Worm (Caenorhabditis elegans) whole organism, L3 larva: ENCODE results near the gene C28D4.7.
A peak's percentile ranks its signal among the peaks of the same experiment; 100 is the strongest.

Experiments used
- R02D3.7 ChIP-seq: fragments of 150-350 bp; optimal IDR thresholded peaks from 2 replicates; lab custom pipeline; 2014; ENCODE audit warnings: missing biosample characterization, missing genetic modification characterization
- ZK546.5 ChIP-seq: sonication (generic microtip); optimal IDR thresholded peaks from 2 replicates; lab custom pipeline; 2017; ENCODE audit warnings: missing biosample characterization, missing genetic modification characterization
- aly-2 ChIP-seq: fragments of 150-350 bp; optimal IDR thresholded peaks from 2 replicates; lab custom pipeline; 2014; ENCODE audit warnings: missing biosample characterization, missing genetic modification characterization
- ama-1 ChIP-seq: fragments of 150-350 bp; optimal IDR thresholded peaks from 2 replicates; lab custom pipeline; 2018
- ceh-16 ChIP-seq: sonication (generic microtip); optimal IDR thresholded peaks from 2 replicates; lab custom pipeline; 2017; ENCODE audit warnings: missing biosample characterization, missing genetic modification characterization
- ceh-28 ChIP-seq: fragments of 150-350 bp; optimal IDR thresholded peaks from 2 replicates; lab custom pipeline; 2014; ENCODE audit warnings: missing biosample characterization, missing genetic modification reagents, missing genetic modification characterization
- ceh-9 ChIP-seq: sonication (generic microtip); optimal IDR thresholded peaks from 2 replicates; lab custom pipeline; 2018; ENCODE audit warnings: missing biosample characterization, missing genetic modification characterization
- daf-12 ChIP-seq: fragments of 150-350 bp; optimal IDR thresholded peaks from 2 replicates; lab custom pipeline; 2014; ENCODE audit warnings: missing biosample characterization, missing genetic modification reagents, missing genetic modification characterization
- egl-5 ChIP-seq: fragments of 150-350 bp; optimal IDR thresholded peaks from 2 replicates; lab custom pipeline; 2017; ENCODE audit warnings: missing biosample characterization, missing genetic modification reagents, missing genetic modification characterization, inconsistent platforms
- elt-1 ChIP-seq: fragments of 150-350 bp; optimal IDR thresholded peaks from 2 replicates; lab custom pipeline; 2014; ENCODE audit warnings: missing biosample characterization, missing genetic modification characterization
- elt-2 ChIP-seq: sonication (generic microtip); optimal IDR thresholded peaks from 2 replicates; lab custom pipeline; 2016; ENCODE audit warnings: missing genetic modification reagents, mild to moderate bottlenecking, missing genetic modification characterization, missing compliant biosample characterization
- elt-3 ChIP-seq, 3 experiments: fragments of 150-350 bp in 1 of 3; sonication (generic microtip) in 2 of 3; optimal IDR thresholded peaks; 2 replicates in 2 of 3; 4 replicates in 1 of 3; lab custom pipeline; 2014 to 2017; ENCODE audit warnings: missing biosample characterization in 3 of 3, missing genetic modification characterization in 3 of 3
- eor-1 ChIP-seq, 2 experiments: fragments of 150-350 bp; optimal IDR thresholded peaks; 2 replicates each; lab custom pipeline; 2014 to 2018; ENCODE audit warnings: missing biosample characterization in 2 of 2, missing genetic modification characterization in 2 of 2
- fkh-2 ChIP-seq: fragments of 150-350 bp; optimal IDR thresholded peaks from 2 replicates; lab custom pipeline; 2014; ENCODE audit warnings: missing biosample characterization, missing genetic modification reagents, missing genetic modification characterization
- fos-1 ChIP-seq: fragments of 150-350 bp; optimal IDR thresholded peaks from 2 replicates; lab custom pipeline; 2014; ENCODE audit warnings: missing biosample characterization, missing genetic modification characterization
- hmg-11 ChIP-seq: sonication (generic microtip); optimal IDR thresholded peaks from 2 replicates; lab custom pipeline; 2016; ENCODE audit warnings: missing genetic modification characterization, missing compliant biosample characterization
- jun-1 ChIP-seq: fragments of 150-350 bp; optimal IDR thresholded peaks from 2 replicates; lab custom pipeline; 2014; ENCODE audit warnings: missing biosample characterization, missing genetic modification reagents, missing genetic modification characterization
- lin-15B ChIP-seq: fragments of 150-350 bp; optimal IDR thresholded peaks from 2 replicates; lab custom pipeline; 2014; ENCODE audit warnings: missing biosample characterization, missing genetic modification characterization
- lin-39 ChIP-seq: fragments of 150-350 bp; optimal IDR thresholded peaks from 2 replicates; lab custom pipeline; 2018; ENCODE audit warnings: missing biosample characterization, missing genetic modification reagents, missing genetic modification characterization
- lsy-12 ChIP-seq: sonication (generic microtip); optimal IDR thresholded peaks from 2 replicates; lab custom pipeline; 2016; ENCODE audit warnings: mild to moderate bottlenecking, missing genetic modification characterization, missing compliant biosample characterization
- mdl-1 ChIP-seq: fragments of 150-350 bp; optimal IDR thresholded peaks from 2 replicates; lab custom pipeline; 2014; ENCODE audit warnings: missing biosample characterization, missing genetic modification characterization
- mml-1 ChIP-seq: fragments of 150-350 bp; sonication (generic microtip); optimal IDR thresholded peaks from 3 replicates; lab custom pipeline; 2014; ENCODE audit warnings: missing biosample characterization, missing genetic modification characterization
- nfya-1 ChIP-seq: sonication (generic microtip); optimal IDR thresholded peaks from 2 replicates; lab custom pipeline; 2017; ENCODE audit warnings: missing genetic modification characterization, mild to moderate bottlenecking, missing compliant biosample characterization, antibody characterized with exemption, moderate library complexity; ENCODE audit not compliant: insufficient read depth
- nhr-11 ChIP-seq: fragments of 150-350 bp; optimal IDR thresholded peaks from 2 replicates; lab custom pipeline; 2014; ENCODE audit warnings: missing biosample characterization, missing genetic modification characterization
- nhr-12 ChIP-seq: fragments of 150-350 bp; optimal IDR thresholded peaks from 2 replicates; lab custom pipeline; 2014; ENCODE audit warnings: missing biosample characterization, missing genetic modification characterization
- nhr-23 ChIP-seq: fragments of 150-350 bp; optimal IDR thresholded peaks from 2 replicates; lab custom pipeline; 2014; ENCODE audit warnings: missing biosample characterization, missing genetic modification reagents, missing genetic modification characterization
- nhr-237 ChIP-seq: fragments of 150-350 bp; optimal IDR thresholded peaks from 2 replicates; lab custom pipeline; 2014; ENCODE audit warnings: missing biosample characterization, missing genetic modification characterization
- nhr-25 ChIP-seq: sonication (generic microtip); optimal IDR thresholded peaks from 2 replicates; lab custom pipeline; 2017; ENCODE audit warnings: missing biosample characterization, missing genetic modification characterization
- nhr-28 ChIP-seq: fragments of 150-350 bp; optimal IDR thresholded peaks from 2 replicates; lab custom pipeline; 2014; ENCODE audit warnings: missing biosample characterization, missing genetic modification characterization
- nhr-43 ChIP-seq: sonication (generic microtip); optimal IDR thresholded peaks from 2 replicates; lab custom pipeline; 2016; ENCODE audit warnings: mild to moderate bottlenecking, missing genetic modification characterization, missing compliant biosample characterization; ENCODE audit not compliant: poor library complexity, severe bottlenecking
- nhr-67 ChIP-seq: fragments of 150-350 bp; optimal IDR thresholded peaks from 2 replicates; lab custom pipeline; 2014; ENCODE audit warnings: missing biosample characterization, missing genetic modification characterization
- nhr-76 ChIP-seq: fragments of 150-350 bp; sonication (generic microtip); optimal IDR thresholded peaks from 5 replicates; lab custom pipeline; 2014; ENCODE audit warnings: missing biosample characterization, missing genetic modification characterization
- pha-4 ChIP-seq: fragments of 150-350 bp; optimal IDR thresholded peaks from 2 replicates; lab custom pipeline; 2014; ENCODE audit warnings: missing biosample characterization, missing genetic modification reagents, missing genetic modification characterization
- pqm-1 ChIP-seq: fragments of 150-350 bp; optimal IDR thresholded peaks from 2 replicates; lab custom pipeline; 2017; ENCODE audit warnings: missing biosample characterization, missing genetic modification characterization, inconsistent platforms
- sea-2 ChIP-seq: fragments of 150-350 bp; sonication (generic microtip); optimal IDR thresholded peaks from 4 replicates; lab custom pipeline; 2014; ENCODE audit warnings: missing biosample characterization, missing genetic modification reagents, missing genetic modification characterization
- skn-1 ChIP-seq: fragments of 150-350 bp; optimal IDR thresholded peaks from 2 replicates; lab custom pipeline; 2014; ENCODE audit warnings: missing biosample characterization, missing genetic modification characterization
- snpc-4 ChIP-seq: fragments of 150-350 bp; optimal IDR thresholded peaks from 2 replicates; lab custom pipeline; 2014; ENCODE audit warnings: missing biosample characterization, missing genetic modification characterization
- tbx-2 ChIP-seq: sonication (generic microtip); optimal IDR thresholded peaks from 2 replicates; lab custom pipeline; 2016; ENCODE audit warnings: mild to moderate bottlenecking, missing genetic modification characterization, missing compliant biosample characterization
- unc-62 ChIP-seq: fragments of 150-350 bp; sonication (generic microtip); optimal IDR thresholded peaks from 4 replicates; lab custom pipeline; 2014; ENCODE audit warnings: missing biosample characterization, missing genetic modification reagents, missing genetic modification characterization
- zag-1 ChIP-seq: fragments of 150-350 bp; optimal IDR thresholded peaks from 2 replicates; lab custom pipeline; 2014; ENCODE audit warnings: missing biosample characterization, missing genetic modification characterization

C28D4.7 gene

DNA sequence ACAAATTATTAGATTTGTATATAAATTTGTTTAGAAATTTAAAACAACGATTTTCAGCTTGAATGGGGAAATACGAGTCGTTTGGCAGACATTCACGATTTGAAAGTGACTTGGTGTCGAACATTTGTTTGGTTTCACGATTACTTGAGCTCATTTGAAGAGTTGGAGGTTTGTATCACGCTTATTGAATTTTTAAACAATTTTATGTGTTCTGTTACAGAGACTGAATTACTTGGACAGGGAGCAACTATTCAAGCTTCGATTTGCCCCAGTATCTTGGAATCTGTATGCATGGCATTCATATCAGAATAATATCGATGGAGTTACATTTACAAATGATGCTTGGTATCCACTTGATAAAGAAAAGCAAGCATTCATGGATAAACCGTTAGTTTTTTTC is 15.7 kb downstream of the C28D4.7 start:
- TF ChIP-seq daf-12 (tag; lab: Kevin White, UChicago), result no peak
- no peak for TF ChIP-seq ceh-16
- TF ChIP-seq egl-5 (tag; lab: Kevin White, UChicago), result no peak
- TF ChIP-seq ceh-9 (tag; lab: Kevin White, UChicago), result no peak
- TF ChIP-seq pqm-1 (tag; lab: Kevin White, UChicago), result no peak
- no peak for TF ChIP-seq nhr-237 (tag; lab: Kevin White, UChicago)
- no peak for TF ChIP-seq lin-15B (tag; lab: Kevin White, UChicago)
- TF ChIP-seq hmg-11, result no peak

DNA sequence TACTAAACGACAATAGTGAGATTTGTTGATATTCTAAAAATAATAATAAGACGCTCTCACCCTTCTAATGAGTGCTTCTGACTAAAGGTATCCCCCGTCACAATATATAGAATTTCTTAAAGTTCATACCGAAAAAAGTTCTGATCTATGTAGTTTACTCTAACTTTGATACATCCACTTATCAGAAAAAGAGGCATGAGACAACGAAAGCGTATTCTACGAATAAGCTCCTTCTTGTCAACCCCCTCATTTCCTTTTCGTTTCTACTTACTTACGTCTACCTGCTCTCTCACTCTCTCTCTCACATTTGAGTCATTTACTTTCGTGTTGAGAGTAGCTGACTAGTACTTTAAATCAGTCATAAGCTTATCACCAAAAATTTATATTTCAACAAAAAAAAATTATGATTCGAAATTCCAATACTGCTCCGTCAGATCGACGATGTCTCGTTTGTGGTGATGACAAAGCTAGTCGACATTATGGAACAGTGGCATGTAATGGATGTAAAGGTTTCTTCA is 17.4 kb downstream of the C28D4.7 start:
- TF ChIP-seq nhr-11, result peak; percentile 66
- no peak for TF ChIP-seq nhr-237 (tag; lab: Kevin White, UChicago)

- TF ChIP-seq snpc-4 (tag; lab: Kevin White, UChicago), result no peak
These were observed 18.0 kb downstream of the C28D4.7 start, which contains the start of the genes nhr-138 and C28D4.18 for ce11 chrIV:9724948-9725347. Gene nhr-138, plus strand, starts transcription at chrIV:9725251. Gene C28D4.18, plus strand, starts transcription at chrIV:9725280.

DNA sequence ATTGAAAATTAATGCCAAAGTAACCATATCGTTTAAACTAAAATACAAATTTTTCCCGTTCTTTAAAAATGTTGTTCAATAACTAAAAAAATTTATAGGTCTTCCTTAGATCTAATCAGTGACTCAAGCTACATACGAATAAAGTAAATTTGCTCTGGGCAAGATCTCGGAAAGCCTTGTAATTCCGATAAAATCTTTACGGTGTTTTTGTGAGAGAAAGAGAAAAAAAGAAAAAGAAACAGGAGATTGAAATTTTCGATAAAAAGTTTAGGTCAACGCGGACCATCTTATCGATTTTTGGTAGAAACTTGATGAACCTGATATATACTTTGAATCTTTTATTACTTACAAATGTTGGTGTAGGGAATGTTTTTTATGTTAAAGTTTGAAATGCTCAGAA is 19.8 kb downstream of the C28D4.7 start:
- TF ChIP-seq fkh-2 (tag; lab: Kevin White, UChicago) (no peak), ceh-28 (tag; lab: Kevin White, UChicago) (peak; percentile 26), elt-1 (tag; lab: Kevin White, UChicago) (peak; percentile 92), nhr-23 (peak; percentile 75), fos-1 (tag; lab: Kevin White, UChicago) (no peak), eor-1 (tag; optimal IDR thresholded peaks at IDR 0.05; lab: Kevin White, UChicago) (no peak), skn-1 (no peak), ZK546.5 (tag; lab: Kevin White, UChicago) (no peak)
- TF ChIP-seq, all 47 proteins: peak for 3

- no peak for TF ChIP-seq fos-1 (tag; lab: Kevin White, UChicago)
- no peak for TF ChIP-seq daf-12 (tag; lab: Kevin White, UChicago)
- TF ChIP-seq snpc-4 (tag; lab: Kevin White, UChicago), result peak; percentile 32
- peak; percentile 68 for TF ChIP-seq hmg-11
- no peak for TF ChIP-seq fkh-2 (tag; lab: Kevin White, UChicago)
- TF ChIP-seq ama-1 (lab: Kevin White, UChicago), result peak; percentile 86
- TF ChIP-seq mml-1 (tag; lab: Kevin White, UChicago), result no peak
- peak; percentile 90 for TF ChIP-seq pha-4 (tag; lab: Kevin White, UChicago)
- no peak for TF ChIP-seq lsy-12 (tag; lab: Kevin White, UChicago)
- peak; percentile 77 for TF ChIP-seq elt-2 (tag; lab: Kevin White, UChicago)
- peak; percentile 23 for TF ChIP-seq elt-1 (tag; lab: Kevin White, UChicago)
- no peak for TF ChIP-seq nhr-28 (tag; lab: Kevin White, UChicago)
- TF ChIP-seq ceh-9 (tag; lab: Kevin White, UChicago), result no peak
- TF ChIP-seq nhr-23, result peak; percentile 82
- TF ChIP-seq nhr-43 (tag; lab: Kevin White, UChicago), result peak; percentile 57
- TF ChIP-seq ceh-28 (tag; lab: Kevin White, UChicago), result peak; percentile 52
- no peak for TF ChIP-seq aly-2
- no peak for TF ChIP-seq eor-1 (tag; optimal IDR thresholded peaks at IDR 0.05; lab: Kevin White, UChicago)
- TF ChIP-seq nfya-1 (tag; lab: Kevin White, UChicago), result peak; percentile 79
- peak; percentile 5 for TF ChIP-seq nhr-11
- TF ChIP-seq nhr-76 (tag; lab: Kevin White, UChicago), result no peak
- peak; percentile 4 for TF ChIP-seq R02D3.7 (tag; lab: Kevin White, UChicago)
- TF ChIP-seq nhr-67, result no peak
- no peak for TF ChIP-seq zag-1 (tag; lab: Kevin White, UChicago)
- TF ChIP-seq mdl-1, result no peak
- no peak for TF ChIP-seq nhr-12
- TF ChIP-seq egl-5 (tag; lab: Kevin White, UChicago), result peak; percentile 68
- no peak for TF ChIP-seq sea-2 (GFP tag; lab: Kevin White, UChicago)
- peak; percentile 77 for TF ChIP-seq nhr-25
- TF ChIP-seq pqm-1 (tag; lab: Kevin White, UChicago), result peak; percentile 80
- TF ChIP-seq ceh-16, result no peak
- TF ChIP-seq lin-39 (tag; lab: Kevin White, UChicago), result peak; percentile 53
- TF ChIP-seq skn-1, result peak; percentile 99
- TF ChIP-seq tbx-2 (tag; lab: Kevin White, UChicago), result peak; percentile 37
- no peak for TF ChIP-seq nhr-237 (tag; lab: Kevin White, UChicago)
- TF ChIP-seq jun-1 (tag; lab: Kevin White, UChicago), result peak; percentile 76
- TF ChIP-seq unc-62 (GFP tag; lab: Kevin White, UChicago), result no peak
- TF ChIP-seq lin-15B (tag; lab: Kevin White, UChicago), result peak; percentile 54
- no peak for TF ChIP-seq elt-3 (tag; optimal IDR thresholded peaks at IDR 0.05; lab: Kevin White, UChicago)
These were observed 24.6 kb downstream of the C28D4.7 start for ce11 chrIV:9718396-9718795.
